Worm (Caenorhabditis elegans): Measurements from ENCODE around the gene Y16B4A.2.

Gene Y16B4A.2

DNA sequence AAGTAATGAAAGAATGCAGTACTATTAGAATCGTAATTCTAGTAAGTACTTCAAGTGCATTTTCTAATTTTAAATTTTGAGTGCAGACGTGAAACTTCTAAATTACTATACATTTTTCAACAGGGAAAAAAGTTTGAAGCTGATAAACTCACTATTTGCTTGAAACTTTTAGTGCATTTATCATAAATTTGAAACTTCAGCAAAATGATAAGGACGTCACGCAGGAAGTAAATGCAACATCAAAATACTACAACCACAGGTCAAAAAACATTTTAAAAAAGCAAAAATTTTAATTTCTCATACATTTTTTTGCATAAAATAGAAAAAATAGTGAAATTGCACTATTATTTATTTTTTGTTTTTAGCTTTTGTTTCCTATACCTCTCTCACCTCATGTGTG, 32.2 kb downstream of the Y16B4A.2 start:
- TF ChIP-seq ztf-1 (GFP tag; conservative IDR thresholded peaks at IDR 0.05) (no peak), fos-1 (tag; optimal IDR thresholded peaks at IDR 0.05) (peak; percentile 42), dmd-4 (tag; optimal IDR thresholded peaks at IDR 0.05) (no peak)

DNA sequence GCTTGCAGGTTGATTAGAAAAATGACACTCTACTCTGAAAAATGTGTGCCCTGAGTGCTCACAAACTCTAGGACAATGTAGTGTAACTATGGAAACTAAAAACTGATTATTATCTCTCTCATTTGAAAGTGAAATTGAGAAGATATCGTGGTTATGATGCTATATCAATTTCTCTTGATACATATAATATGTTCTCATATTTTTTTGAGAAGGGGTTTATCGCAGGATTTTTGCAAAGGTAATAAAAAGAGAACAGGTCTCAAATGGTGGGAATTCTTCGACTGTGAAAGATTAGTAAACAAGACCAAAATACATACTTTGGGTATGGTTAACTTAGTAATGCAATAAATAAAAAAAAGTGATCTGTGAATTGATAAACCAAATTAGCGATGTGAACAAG, 34.0 kb downstream of the Y16B4A.2 start:
- TF ChIP-seq sma-3 (GFP tag; optimal IDR thresholded peaks at IDR 0.05): no peak
- no peak for TF ChIP-seq gmeb-1 (tag; optimal IDR thresholded peaks at IDR 0.05)
- no peak for TF ChIP-seq ztf-11 (tag; optimal IDR thresholded peaks at IDR 0.05)
- no peak for TF ChIP-seq nhr-12 (tag; optimal IDR thresholded peaks at IDR 0.05)
- no peak for TF ChIP-seq lin-13 (GFP tag; optimal IDR thresholded peaks at IDR 0.05)
- TF ChIP-seq ztf-4 (tag; optimal IDR thresholded peaks at IDR 0.05): no peak
- no peak for TF ChIP-seq mdl-1 (tag; optimal IDR thresholded peaks at IDR 0.05)
- no peak for TF ChIP-seq egl-27 (tag; optimal IDR thresholded peaks at IDR 0.05)
- no peak for TF ChIP-seq nhr-237 (tag; optimal IDR thresholded peaks at IDR 0.05)

DNA sequence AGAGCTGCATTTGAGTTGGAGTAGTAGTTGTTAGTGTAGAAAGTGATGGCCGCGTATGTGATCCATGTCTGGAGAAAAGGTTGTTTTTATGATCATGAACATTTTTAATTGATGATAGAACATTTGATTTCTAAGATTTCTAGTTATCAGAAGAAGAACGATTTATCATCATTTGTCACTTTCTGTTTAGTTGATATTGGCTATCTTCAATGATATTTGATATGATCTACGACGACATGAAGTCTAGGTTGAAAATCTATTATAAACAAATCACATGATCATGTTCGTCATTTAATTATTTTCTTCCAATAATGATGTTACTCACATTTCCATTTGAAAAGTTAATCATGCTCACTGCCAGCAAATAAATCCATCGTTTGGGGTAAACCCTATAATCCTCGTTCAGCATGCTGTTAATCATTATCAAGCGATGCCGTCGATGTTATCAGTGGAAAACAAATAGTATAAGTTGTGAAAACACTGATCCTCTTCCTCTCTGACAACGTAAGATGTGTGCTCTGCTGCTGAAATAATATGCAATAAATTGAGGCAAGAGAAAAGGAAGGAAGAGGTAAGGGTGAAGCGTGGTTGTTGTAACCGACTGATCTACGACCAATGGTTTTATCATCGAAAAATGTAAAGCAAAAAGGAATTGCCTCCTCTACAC, 34.6 kb downstream of the Y16B4A.2 start:
- TF ChIP-seq zag-1 (tag; optimal IDR thresholded peaks at IDR 0.05): no peak
- no peak for TF ChIP-seq dmd-4 (tag; optimal IDR thresholded peaks at IDR 0.05)
- TF ChIP-seq nhr-10 (tag; optimal IDR thresholded peaks at IDR 0.05): no peak
- TF ChIP-seq C34F6.9 (tag; optimal IDR thresholded peaks at IDR 0.05): no peak
- TF ChIP-seq lsy-2 (tag; optimal IDR thresholded peaks at IDR 0.05): peak in 1 of 2 experiments; percentile 4
- TF ChIP-seq nhr-11 (tag; optimal IDR thresholded peaks at IDR 0.05): no peak
- no peak for TF ChIP-seq ztf-1 (GFP tag; conservative IDR thresholded peaks at IDR 0.05)
- peak; percentile 56 for TF ChIP-seq sma-3 (GFP tag; optimal IDR thresholded peaks at IDR 0.05)
- TF ChIP-seq lin-13 (GFP tag; optimal IDR thresholded peaks at IDR 0.05): no peak
- no peak for TF ChIP-seq unc-55 (GFP tag; optimal IDR thresholded peaks at IDR 0.05)
- TF ChIP-seq aly-2 (tag; optimal IDR thresholded peaks at IDR 0.05): no peak
- no peak for TF ChIP-seq nhr-12 (tag; optimal IDR thresholded peaks at IDR 0.05)
- TF ChIP-seq unc-62 (GFP tag; optimal IDR thresholded peaks at IDR 0.05): no peak
- TF ChIP-seq egl-27 (tag; optimal IDR thresholded peaks at IDR 0.05): no peak
- TF ChIP-seq blmp-1 (tag; optimal IDR thresholded peaks at IDR 0.05; ENCODE audit: insufficient read depth): peak; percentile 53
- TF ChIP-seq ceh-82 (tag; optimal IDR thresholded peaks at IDR 0.05): no peak
- TF ChIP-seq lin-11 (tag; optimal IDR thresholded peaks at IDR 0.05): no peak
- peak; percentile 12 for TF ChIP-seq gmeb-1 (tag; optimal IDR thresholded peaks at IDR 0.05)
- TF ChIP-seq sem-4 (tag; optimal IDR thresholded peaks at IDR 0.05): no peak
- TF ChIP-seq mdl-1 (tag; optimal IDR thresholded peaks at IDR 0.05): no peak
- TF ChIP-seq Y55F3AM.14 (GFP tag; optimal IDR thresholded peaks at IDR 0.05): no peak
- no peak for TF ChIP-seq mbf-1 (tag; optimal IDR thresholded peaks at IDR 0.05)
- no peak for TF ChIP-seq ceh-16 (tag; optimal IDR thresholded peaks at IDR 0.05)
- no peak for TF ChIP-seq ztf-11 (tag; optimal IDR thresholded peaks at IDR 0.05)
- TF ChIP-seq snpc-4 (tag; optimal IDR thresholded peaks at IDR 0.05): no peak
- TF ChIP-seq nhr-23 (tag; optimal IDR thresholded peaks at IDR 0.05): no peak
- no peak for TF ChIP-seq alr-1 (tag; optimal IDR thresholded peaks at IDR 0.05)
- TF ChIP-seq nhr-25 (tag; optimal IDR thresholded peaks at IDR 0.05): peak; percentile 66
- peak; percentile 49 for TF ChIP-seq nhr-21 (tag; optimal IDR thresholded peaks at IDR 0.05)
- TF ChIP-seq nhr-129 (tag; optimal IDR thresholded peaks at IDR 0.05): no peak
- peak; percentile 5 for TF ChIP-seq fos-1 (tag; optimal IDR thresholded peaks at IDR 0.05)
- TF ChIP-seq skn-1 (tag; optimal IDR thresholded peaks at IDR 0.05): no peak

DNA sequence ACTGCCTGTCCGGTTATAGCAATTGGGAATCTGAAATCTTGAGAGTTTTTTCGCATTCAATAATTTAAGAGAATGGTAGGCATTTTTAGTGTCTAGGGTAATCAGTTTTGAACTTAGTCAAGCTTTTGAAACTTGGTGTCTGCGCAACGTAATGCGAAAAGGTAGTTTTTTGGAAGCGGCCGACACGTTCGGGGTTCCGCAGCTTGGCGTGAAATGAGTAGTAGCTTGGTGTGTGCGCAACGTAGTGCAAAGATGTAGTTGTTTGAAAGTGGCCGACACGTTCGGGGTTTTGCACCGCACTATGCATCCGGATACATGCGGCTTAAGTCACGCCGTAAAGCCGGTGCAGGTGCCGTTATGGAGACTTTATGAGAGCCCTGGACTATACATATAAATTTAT, 35.4 kb downstream of the Y16B4A.2 start:
- TF ChIP-seq nhr-12 (tag; optimal IDR thresholded peaks at IDR 0.05): no peak
- peak; percentile 16 for TF ChIP-seq snpc-4 (tag; optimal IDR thresholded peaks at IDR 0.05)

DNA sequence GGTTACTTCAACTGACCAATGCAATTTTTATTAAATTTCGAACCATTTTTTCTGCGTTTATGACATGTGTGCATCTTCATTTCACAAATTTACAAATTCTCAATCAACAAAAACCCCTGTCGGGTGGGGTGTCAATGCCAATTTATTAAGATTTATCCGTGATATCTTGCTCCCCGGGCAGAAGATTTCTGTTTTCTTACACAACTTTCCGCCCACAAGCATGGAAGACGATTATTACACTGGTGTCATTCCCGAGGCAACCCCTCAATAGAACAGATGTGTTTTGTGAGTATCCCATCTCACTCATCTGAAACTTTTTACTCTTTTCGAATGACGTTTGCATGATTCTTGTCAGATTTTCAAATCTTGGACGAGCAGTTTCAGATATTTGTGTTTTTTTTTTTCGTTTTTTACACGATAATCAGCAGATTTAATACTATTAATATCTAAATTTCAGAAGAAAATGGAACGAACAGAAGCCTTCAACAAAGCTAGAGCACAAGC, 39.8 kb downstream of the Y16B4A.2 start, which contains the start of gene F33C8.4:
Gene F33C8.4 (plus strand): TSS at position 454 of the 504 bp plus-strand sequence.
- no peak for TF ChIP-seq dmd-4 (tag; optimal IDR thresholded peaks at IDR 0.05)
- peak; percentile 47 for TF ChIP-seq F13H6.1 (tag; optimal IDR thresholded peaks at IDR 0.05)
- peak; percentile 44 for TF ChIP-seq sma-9 (GFP tag; optimal IDR thresholded peaks at IDR 0.05)
- TF ChIP-seq sma-9 (tag; optimal IDR thresholded peaks at IDR 0.05): no peak
- peak; percentile 0 for TF ChIP-seq nhr-129 (tag; optimal IDR thresholded peaks at IDR 0.05)
- no peak for TF ChIP-seq nhr-237 (tag; optimal IDR thresholded peaks at IDR 0.05)
- no peak for TF ChIP-seq alr-1 (tag; optimal IDR thresholded peaks at IDR 0.05)
